Fruit fly (Drosophila melanogaster): Measurements from ENCODE around the gene CG16985.

CG16985 gene

dm6 chr3L:2636023-2636968 lies 37.2 kb downstream of the CG16985 start:
- TF ChIP-seq CG7045 (GFP tag; optimal IDR thresholded peaks at IDR 0.05) (no peak), bab1 (GFP tag; optimal IDR thresholded peaks at IDR 0.05) (peak; percentile 40), Hr96 (GFP tag; optimal IDR thresholded peaks at IDR 0.05) (no peak), ovo (GFP tag; optimal IDR thresholded peaks at IDR 0.05) (no peak), CG33017 (tag; optimal IDR thresholded peaks at IDR 0.05) (no peak), CG14711 (tag; optimal IDR thresholded peaks at IDR 0.05) (peak; percentile 46), cic (GFP tag; optimal IDR thresholded peaks at IDR 0.05) (no peak), CG7101 (tag; optimal IDR thresholded peaks at IDR 0.05) (no peak), CG12768 (GFP tag; optimal IDR thresholded peaks at IDR 0.05) (peak; percentile 6), tj (GFP tag; optimal IDR thresholded peaks at IDR 0.05) (peak; percentile 63)

DNA sequence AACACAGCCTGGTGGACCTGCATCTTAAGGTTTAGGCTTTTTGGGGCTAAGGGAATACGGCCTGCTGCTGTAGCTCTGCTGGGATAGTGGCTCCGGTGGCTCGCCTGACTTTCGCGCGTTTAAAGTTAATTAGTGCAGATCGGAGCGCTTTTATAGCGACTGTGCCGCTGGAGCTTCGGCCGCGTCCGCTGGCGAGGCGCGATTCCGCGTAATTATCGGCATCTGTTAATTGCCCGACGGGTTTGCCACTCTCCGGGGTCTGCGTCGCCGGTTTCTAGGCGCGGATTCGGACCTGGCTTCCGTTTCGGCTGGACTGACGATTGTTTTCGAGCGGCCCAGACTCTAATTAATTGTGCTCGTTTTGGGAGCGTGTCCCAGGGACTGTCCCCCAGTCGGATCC lies 44.2 kb downstream of the CG16985 start, which contains the start of gene CG14949:
CG14949 (minus strand) TSS at position 101 of the 400 bp plus-strand sequence.
- TF ChIP-seq cic (GFP tag; optimal IDR thresholded peaks at IDR 0.05) (no peak), CG7101 (tag; optimal IDR thresholded peaks at IDR 0.05) (no peak), Crg-1 (GFP tag; optimal IDR thresholded peaks at IDR 0.05) (no peak), CG12768 (GFP tag; optimal IDR thresholded peaks at IDR 0.05) (no peak), Clk (GFP tag; optimal IDR thresholded peaks at IDR 0.05) (no peak), cnc (optimal IDR thresholded peaks at IDR 0.05) (no peak), CG11617 (GFP tag; optimal IDR thresholded peaks at IDR 0.05) (no peak), CG33017 (tag; optimal IDR thresholded peaks at IDR 0.05) (no peak), tj (GFP tag; optimal IDR thresholded peaks at IDR 0.05) (no peak), Mnt (GFP tag; optimal IDR thresholded peaks at IDR 0.05) (no peak), CG7045 (GFP tag; optimal IDR thresholded peaks at IDR 0.05) (no peak), bab1 (GFP tag; optimal IDR thresholded peaks at IDR 0.05) (no peak)

DNA sequence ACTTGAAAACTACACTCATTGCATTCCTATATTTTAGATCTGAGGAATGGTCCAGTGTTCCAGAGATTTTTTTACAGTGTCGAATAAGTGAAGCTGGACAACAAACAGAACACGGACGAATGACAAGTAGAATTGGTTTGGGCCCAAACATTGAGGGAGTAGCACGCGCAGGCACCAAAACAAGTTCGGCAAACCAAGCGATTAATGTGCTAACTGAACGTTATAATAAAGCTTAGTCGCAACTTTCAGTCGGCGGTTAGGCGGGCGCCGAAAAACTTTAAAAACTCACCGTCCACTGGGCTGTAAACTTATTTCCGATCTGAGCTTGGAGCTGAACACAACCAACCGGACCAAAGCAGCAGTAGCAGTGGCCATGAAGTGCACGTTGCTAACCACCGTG lies 46.0 kb downstream of the CG16985 start, which contains the start of gene CG1143:
CG1143 (plus strand) TSS at position 301 of the 400 bp plus-strand sequence.
- no peak for TF ChIP-seq CG5204 (GFP tag; optimal IDR thresholded peaks at IDR 0.05)
- no peak for TF ChIP-seq Clk (GFP tag; optimal IDR thresholded peaks at IDR 0.05)
- TF ChIP-seq kay (GFP tag; ENCODE audit: borderline replicate concordance) = no peak
- no peak for TF ChIP-seq ovo (GFP tag; optimal IDR thresholded peaks at IDR 0.05)
- no peak for TF ChIP-seq pad (GFP tag; optimal IDR thresholded peaks at IDR 0.05)
- TF ChIP-seq Crg-1 (GFP tag; optimal IDR thresholded peaks at IDR 0.05) = no peak
- TF ChIP-seq CG12768 (GFP tag; optimal IDR thresholded peaks at IDR 0.05) = no peak
- no peak for TF ChIP-seq cic (GFP tag; optimal IDR thresholded peaks at IDR 0.05)
- TF ChIP-seq CG1620 (GFP tag; optimal IDR thresholded peaks at IDR 0.05) = no peak
- no peak for TF ChIP-seq Mnt (GFP tag; optimal IDR thresholded peaks at IDR 0.05)
- no peak for TF ChIP-seq CG14711 (tag; optimal IDR thresholded peaks at IDR 0.05)
- TF ChIP-seq CG33017 (tag; optimal IDR thresholded peaks at IDR 0.05) = no peak
- no peak for TF ChIP-seq Hr96 (GFP tag; optimal IDR thresholded peaks at IDR 0.05)
- no peak for TF ChIP-seq CG11617 (GFP tag; optimal IDR thresholded peaks at IDR 0.05)
- TF ChIP-seq CG7101 (tag; optimal IDR thresholded peaks at IDR 0.05) = no peak
- TF ChIP-seq toe (GFP tag; optimal IDR thresholded peaks at IDR 0.05) = no peak
- no peak for TF ChIP-seq tj (GFP tag; optimal IDR thresholded peaks at IDR 0.05)

- peak; percentile 71 for TF ChIP-seq cic (GFP tag; optimal IDR thresholded peaks at IDR 0.05)
- TF ChIP-seq CG33017 (tag; optimal IDR thresholded peaks at IDR 0.05) = peak; percentile 39
- TF ChIP-seq Mnt (GFP tag; optimal IDR thresholded peaks at IDR 0.05) = peak; percentile 60
- no peak for TF ChIP-seq Crg-1 (GFP tag; optimal IDR thresholded peaks at IDR 0.05)
- no peak for TF ChIP-seq cnc (optimal IDR thresholded peaks at IDR 0.05)
- TF ChIP-seq CG7101 (tag; optimal IDR thresholded peaks at IDR 0.05) = peak; percentile 32
- TF ChIP-seq kay (GFP tag; ENCODE audit: borderline replicate concordance) = peak; percentile 85
- peak; percentile 32 for TF ChIP-seq pad (GFP tag; optimal IDR thresholded peaks at IDR 0.05)
- TF ChIP-seq CG1620 (GFP tag; optimal IDR thresholded peaks at IDR 0.05) = no peak
- TF ChIP-seq CG7045 (GFP tag; optimal IDR thresholded peaks at IDR 0.05) = peak; percentile 49
- peak; percentile 62 for TF ChIP-seq CG14711 (tag; optimal IDR thresholded peaks at IDR 0.05)
- no peak for TF ChIP-seq bab1 (GFP tag; optimal IDR thresholded peaks at IDR 0.05)
- peak; percentile 47 for TF ChIP-seq CG12768 (GFP tag; optimal IDR thresholded peaks at IDR 0.05)
- no peak for TF ChIP-seq toe (GFP tag; optimal IDR thresholded peaks at IDR 0.05)
- peak; percentile 14 for TF ChIP-seq Hr96 (GFP tag; optimal IDR thresholded peaks at IDR 0.05)
- no peak for TF ChIP-seq Clk (GFP tag; optimal IDR thresholded peaks at IDR 0.05)
- TF ChIP-seq CG11617 (GFP tag; optimal IDR thresholded peaks at IDR 0.05) = peak; percentile 24
These were observed 48.7 kb downstream of the CG16985 start, which contains the start of gene CG1246 for dm6 chr3L:2647523-2648378. CG1246 (plus strand) TSS chr3L:2648048.
